Worm (Caenorhabditis elegans): ENCODE measurements around the gene nhr-232.

The nhr-232 gene

DNA sequence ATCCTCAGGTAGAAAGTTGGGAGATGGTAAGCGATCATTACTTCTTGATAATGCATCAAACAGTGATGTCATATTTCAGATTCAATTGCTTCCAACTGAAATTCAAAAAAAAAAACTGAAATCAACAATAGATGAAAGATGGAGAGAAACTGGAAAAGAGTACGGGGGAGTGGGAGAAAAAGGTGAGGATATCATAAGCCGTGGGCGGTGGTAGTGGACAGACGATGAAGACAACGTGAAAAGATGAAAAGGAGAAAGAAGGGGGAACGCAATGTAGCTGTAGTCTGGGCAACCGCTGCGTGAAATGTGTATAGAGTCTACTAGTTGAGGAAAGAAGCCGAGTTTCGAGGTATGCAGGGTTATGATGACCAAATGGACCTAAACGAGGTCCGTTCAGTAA, 51.3 kb downstream of the nhr-232 start, which contains the start of gene che-12:
TSS of gene che-12 (minus strand) at position 101 of the 400 bp plus-strand sequence.
- TF ChIP-seq jun-1 (tag; optimal IDR thresholded peaks at IDR 0.05) = no peak
- no peak for TF ChIP-seq nhr-12 (tag; optimal IDR thresholded peaks at IDR 0.05)
- no peak for TF ChIP-seq elt-3 (tag; optimal IDR thresholded peaks at IDR 0.05)
- TF ChIP-seq nhr-76 (tag; optimal IDR thresholded peaks at IDR 0.05) = no peak
- TF ChIP-seq nhr-77 (tag; optimal IDR thresholded peaks at IDR 0.05) = no peak
- no peak for TF ChIP-seq lin-39 (tag; optimal IDR thresholded peaks at IDR 0.05)
- no peak for TF ChIP-seq skn-1 (tag; optimal IDR thresholded peaks at IDR 0.05)
- no peak for TF ChIP-seq tbx-2 (tag; optimal IDR thresholded peaks at IDR 0.05)

Data from whole organism, L3 larva.